Worm (Caenorhabditis elegans): ENCODE data around the gene ceh-92.

- TF ChIP-seq unc-62 (GFP tag; optimal IDR thresholded peaks at IDR 0.05) (no peak), sptf-2 (GFP tag; optimal IDR thresholded peaks at IDR 0.05) (no peak), ama-1 (optimal IDR thresholded peaks at IDR 0.05) (no peak), ama-1 (GFP tag; optimal IDR thresholded peaks at IDR 0.05) (no peak), lin-40 (tag; optimal IDR thresholded peaks at IDR 0.05) (no peak), snpc-4 (GFP tag; optimal IDR thresholded peaks at IDR 0.05) (no peak), snpc-4 (tag; optimal IDR thresholded peaks at IDR 0.05) (no peak)
Observed at ce11 chrIII:11558251-11558650, 23.1 kb upstream of the ceh-92 start.

Data from whole organism, young adult.